Fruit fly (Drosophila melanogaster) whole organism, embryonic: ENCODE measurements around the gene CG31548.
A peak's percentile ranks its signal among the peaks of the same experiment; 100 is the strongest.

Experiments used
- Aef1 ChIP-seq: fragments of 200-800 bp; sonication (Bioruptor generic); IDR thresholded peaks from 3 replicates; pipeline ENCODE4 v1.3.6; 2022; ENCODE audit warnings: missing biosample characterization, missing genetic modification characterization
- B-H1 ChIP-seq: fragments of 200-800 bp; sonication (Bioruptor generic); IDR thresholded peaks from 3 replicates; pipeline ENCODE4 v1.3.6; 2022; ENCODE audit warnings: missing biosample characterization, missing genetic modification characterization
- Bteb2 ChIP-seq: fragments of 200-800 bp; sonication (Bioruptor generic); optimal IDR thresholded peaks from 2 replicates; lab custom pipeline; 2016; ENCODE audit warnings: missing biosample characterization, missing genetic modification characterization
- CG11560 ChIP-seq: fragments of 200-800 bp; sonication (Bioruptor generic); IDR thresholded peaks from 3 replicates; pipeline ENCODE4 v1.3.6; 2022; ENCODE audit warnings: missing biosample characterization, missing genetic modification characterization
- CG13624 ChIP-seq: fragments of 200-800 bp; sonication (Bioruptor generic); optimal IDR thresholded peaks from 2 replicates; lab custom pipeline; 2016; ENCODE audit warnings: missing biosample characterization, missing genetic modification characterization
- CG15073 ChIP-seq: fragments of 200-800 bp; sonication (Bioruptor generic); optimal IDR thresholded peaks from 2 replicates; lab custom pipeline; 2016; ENCODE audit warnings: missing biosample characterization, missing genetic modification characterization
- CG17829 ChIP-seq: fragments of 200-800 bp; optimal IDR thresholded peaks from 2 replicates; lab custom pipeline; 2019; ENCODE audit warnings: missing biosample characterization, mild to moderate bottlenecking, missing genetic modification characterization, moderate library complexity
- CG1832 ChIP-seq: fragments of 200-800 bp; sonication (Bioruptor generic); optimal IDR thresholded peaks from 2 replicates; lab custom pipeline; 2017; ENCODE audit warnings: missing biosample characterization, mild to moderate bottlenecking, missing genetic modification characterization, inconsistent platforms
- CG2199 ChIP-seq: fragments of 200-800 bp; sonication (Bioruptor generic); IDR thresholded peaks from 3 replicates; pipeline ENCODE4 v1.3.6; 2022; ENCODE audit warnings: missing biosample characterization, missing genetic modification characterization
- CG2202 ChIP-seq: fragments of 200-800 bp; sonication (Bioruptor generic); optimal IDR thresholded peaks from 2 replicates; lab custom pipeline; 2018; ENCODE audit warnings: missing biosample characterization, mild to moderate bottlenecking, missing genetic modification characterization
- CG3407 ChIP-seq: fragments of 200-800 bp; sonication (Bioruptor generic); optimal IDR thresholded peaks from 2 replicates; lab custom pipeline; 2018; ENCODE audit warnings: missing biosample characterization, mild to moderate bottlenecking, missing genetic modification characterization
- CG6654 ChIP-seq: fragments of 200-800 bp; sonication (Bioruptor generic); optimal IDR thresholded peaks from 2 replicates; lab custom pipeline; 2017; ENCODE audit warnings: missing biosample characterization, mild to moderate bottlenecking, missing genetic modification characterization
- CG6689 ChIP-seq: fragments of 200-800 bp; sonication (Bioruptor generic); IDR thresholded peaks from 2 replicates; pipeline ENCODE4 v1.3.6; 2022; ENCODE audit warnings: missing biosample characterization, missing genetic modification characterization
- CG7928 ChIP-seq: fragments of 200-800 bp; sonication (Bioruptor generic); optimal IDR thresholded peaks from 2 replicates; lab custom pipeline; 2017; ENCODE audit warnings: missing biosample characterization, mild to moderate bottlenecking, missing genetic modification characterization
- CG8359 ChIP-seq: fragments of 200-800 bp; sonication (Bioruptor generic); optimal IDR thresholded peaks from 2 replicates; lab custom pipeline; 2017; ENCODE audit warnings: missing biosample characterization, mild to moderate bottlenecking, missing genetic modification characterization, borderline replicate concordance
- CG8388 ChIP-seq: fragments of 200-800 bp; sonication (Bioruptor generic); optimal IDR thresholded peaks from 2 replicates; lab custom pipeline; 2019; ENCODE audit warnings: missing biosample characterization, mild to moderate bottlenecking, missing genetic modification characterization, moderate library complexity
- CG8944 ChIP-seq: fragments of 200-800 bp; sonication (Bioruptor generic); optimal IDR thresholded peaks from 3 replicates; lab custom pipeline; 2016; ENCODE audit warnings: missing biosample characterization, missing genetic modification characterization
- D ChIP-seq, 2 experiments: fragments of 200-800 bp in 1 of 2; fragments of >200 bp in 1 of 2; sonication (Bioruptor generic) in 1 of 2; optimal IDR thresholded peaks; 2 replicates in 1 of 2; 3 replicates in 1 of 2; lab custom pipeline; 2017; ENCODE audit warnings: mild to moderate bottlenecking in 1 of 2, missing biosample characterization in 1 of 2, missing genetic modification characterization in 1 of 2, missing genetic modification reagents in 1 of 2
- Dip3 ChIP-seq: fragments of 200-800 bp; sonication (Bioruptor generic); optimal IDR thresholded peaks from 3 replicates; lab custom pipeline; 2016; ENCODE audit warnings: missing biosample characterization, missing genetic modification characterization
- Doc3 ChIP-seq: fragments of 200-800 bp; sonication (Bioruptor generic); IDR thresholded peaks from 3 replicates; pipeline ENCODE4 v1.3.6; 2022; ENCODE audit warnings: missing biosample characterization, missing genetic modification characterization; ENCODE audit not compliant: partially characterized antibody
- Ets65A ChIP-seq: fragments of 200-800 bp; sonication (Bioruptor generic); peaks from one replicate; lab custom pipeline; 2016; ENCODE audit warnings: missing biosample characterization, missing genetic modification characterization
- Fer1 ChIP-seq: fragments of 200-800 bp; sonication (Bioruptor generic); optimal IDR thresholded peaks from 2 replicates; lab custom pipeline; 2017; ENCODE audit warnings: missing biosample characterization, mild to moderate bottlenecking, missing genetic modification characterization
- HHEX ChIP-seq: fragments of 200-800 bp; sonication (Bioruptor generic); optimal IDR thresholded peaks from 3 replicates; lab custom pipeline; 2017; ENCODE audit warnings: missing biosample characterization, mild to moderate bottlenecking, missing genetic modification characterization, missing genetic modification reagents
- Hmr ChIP-seq: fragments of 200-800 bp; sonication (Bioruptor generic); optimal IDR thresholded peaks from 3 replicates; lab custom pipeline; 2017; ENCODE audit warnings: mild to moderate bottlenecking, missing biosample characterization, missing genetic modification reagents, missing genetic modification characterization
- MBD-R2 ChIP-seq: fragments of 200-800 bp; sonication (Bioruptor generic); IDR thresholded peaks from 2 replicates; pipeline ENCODE4 v1.3.6; 2022; ENCODE audit warnings: missing biosample characterization, missing genetic modification characterization
- MESR4 ChIP-seq: fragments of 200-800 bp; sonication (Bioruptor generic); optimal IDR thresholded peaks from 2 replicates; lab custom pipeline; 2018; ENCODE audit warnings: missing biosample characterization, mild to moderate bottlenecking, missing genetic modification characterization, moderate library complexity
- Mes4 ChIP-seq: fragments of 200-800 bp; sonication (Bioruptor generic); optimal IDR thresholded peaks from 2 replicates; lab custom pipeline; 2016; ENCODE audit warnings: missing biosample characterization, missing genetic modification characterization
- Trl ChIP-seq, 3 experiments: fragments of >200 bp in 2 of 3; fragments of 200-800 bp in 1 of 3; sonication (Bioruptor generic) in 1 of 3; optimal IDR thresholded peaks; 2 replicates in 1 of 3; 3 replicates in 2 of 3; lab custom pipeline; 2016 to 2017; ENCODE audit warnings: missing biosample characterization in 1 of 3, missing genetic modification characterization in 1 of 3
- Vsx1 ChIP-seq: fragments of 200-800 bp; sonication (Bioruptor generic); optimal IDR thresholded peaks from 2 replicates; lab custom pipeline; 2017; ENCODE audit warnings: missing biosample characterization, mild to moderate bottlenecking, missing genetic modification characterization, missing genetic modification reagents
- YL-1 ChIP-seq: fragments of 200-800 bp; sonication (Bioruptor generic); optimal IDR thresholded peaks from 3 replicates; lab custom pipeline; 2017; ENCODE audit warnings: missing biosample characterization, mild to moderate bottlenecking, missing genetic modification characterization
- cg ChIP-seq: fragments of 200-800 bp; sonication (Bioruptor generic); optimal IDR thresholded peaks from 3 replicates; lab custom pipeline; 2019; ENCODE audit warnings: missing biosample characterization, mild to moderate bottlenecking, missing genetic modification characterization, moderate library complexity
- chm ChIP-seq: fragments of 200-800 bp; sonication (Bioruptor generic); IDR thresholded peaks from 2 replicates; pipeline ENCODE4 v1.3.6; 2022; ENCODE audit warnings: missing biosample characterization, missing genetic modification characterization
- crol ChIP-seq: fragments of 200-800 bp; sonication (Bioruptor generic); IDR thresholded peaks from 2 replicates; pipeline ENCODE4 v1.3.6; 2022; ENCODE audit warnings: missing biosample characterization, missing genetic modification characterization
- exex ChIP-seq: fragments of 200-800 bp; sonication (Bioruptor generic); optimal IDR thresholded peaks from 4 replicates; lab custom pipeline; 2018; ENCODE audit warnings: missing biosample characterization, mild to moderate bottlenecking, missing genetic modification characterization, moderate library complexity
- gt ChIP-seq: fragments of 200-800 bp; sonication (Bioruptor generic); IDR thresholded peaks from 2 replicates; pipeline ENCODE4 v1.3.6; 2022; ENCODE audit warnings: missing biosample characterization, missing genetic modification characterization
- klu ChIP-seq: fragments of 200-800 bp; sonication (Bioruptor generic); IDR thresholded peaks from 2 replicates; pipeline ENCODE4 v1.3.6; 2022; ENCODE audit warnings: missing biosample characterization, missing genetic modification characterization
- lmd ChIP-seq: fragments of 200-800 bp; sonication (Bioruptor generic); IDR thresholded peaks from 2 replicates; pipeline ENCODE4 v1.3.6; 2022; ENCODE audit warnings: missing biosample characterization, missing genetic modification characterization
- mirr ChIP-seq: fragments of 200-800 bp; sonication (Bioruptor generic); optimal IDR thresholded peaks from 3 replicates; lab custom pipeline; 2018; ENCODE audit warnings: missing biosample characterization, mild to moderate bottlenecking, missing genetic modification characterization
- prd ChIP-seq, 3 experiments: fragments of >200 bp in 2 of 3; fragments of 200-800 bp in 1 of 3; sonication (Bioruptor generic) in 1 of 3; optimal IDR thresholded peaks in 2 of 3; IDR thresholded peaks in 1 of 3; 2 replicates in 2 of 3; 3 replicates in 1 of 3; pipeline versions ENCODE4 v1.3.6 to Lab custom; 2017 to 2022; ENCODE audit warnings: missing biosample characterization in 1 of 3, missing genetic modification characterization in 1 of 3
- pros ChIP-seq: fragments of 200-800 bp; sonication (Bioruptor generic); optimal IDR thresholded peaks from 3 replicates; lab custom pipeline; 2019; ENCODE audit warnings: missing biosample characterization, mild to moderate bottlenecking, missing genetic modification characterization, moderate library complexity
- sd ChIP-seq: fragments of 200-800 bp; sonication (Bioruptor generic); optimal IDR thresholded peaks from 3 replicates; lab custom pipeline; 2018; ENCODE audit warnings: missing biosample characterization, mild to moderate bottlenecking, missing genetic modification characterization, moderate library complexity
- slou ChIP-seq: fragments of 200-800 bp; sonication (Bioruptor generic); optimal IDR thresholded peaks from 3 replicates; lab custom pipeline; 2016; ENCODE audit warnings: missing biosample characterization, missing genetic modification characterization
- sug ChIP-seq: fragments of 200-800 bp; optimal IDR thresholded peaks from 2 replicates; lab custom pipeline; 2019; ENCODE audit warnings: missing biosample characterization, mild to moderate bottlenecking, missing genetic modification characterization, moderate library complexity
- trh ChIP-seq: fragments of 200-800 bp; sonication (Bioruptor generic); optimal IDR thresholded peaks from 2 replicates; lab custom pipeline; 2016; ENCODE audit warnings: missing biosample characterization, missing genetic modification characterization
- wor ChIP-seq: fragments of 200-800 bp; sonication (Bioruptor generic); IDR thresholded peaks from 2 replicates; pipeline ENCODE4 v1.3.6; 2022; ENCODE audit warnings: missing biosample characterization, missing genetic modification characterization
- z ChIP-seq: fragments of 200-800 bp; sonication (Bioruptor generic); IDR thresholded peaks from 3 replicates; pipeline ENCODE4 v1.3.6; 2022; ENCODE audit warnings: missing biosample characterization, missing genetic modification characterization

Gene CG31548

dm6 chr3R:5669740-5670659 is 33.3 kb upstream of the CG31548 start (continued):
- TF ChIP-seq exex (tag; lab: Kevin White, UChicago) (peak; percentile 25), Aef1 (peak; percentile 8; the same call in 2 of the 3 replicates), wor (GFP tag; lab: Robert Waterston, UW) (no peak), mirr (GFP tag; lab: Kevin White, UChicago) (peak; percentile 36), cg (peak; percentile 72), CG17829 (tag; lab: Kevin White, UChicago) (no peak), Dip3 (GFP tag; lab: Kevin White, UChicago) (no peak), YL-1 (GFP tag; lab: Kevin White, UChicago) (peak; percentile 2), CG8359 (GFP tag; lab: Kevin White, UChicago) (no peak), CG8388 (GFP tag; lab: Kevin White, UChicago) (peak; percentile 13), Doc3 (no peak), Ets65A (peak; percentile 43), z (GFP tag; lab: Robert Waterston, UW) (no peak), CG7928 (GFP tag; lab: Kevin White, UChicago) (no peak), pros (peak; percentile 30), sd (tag; lab: Kevin White, UChicago) (no peak), CG13624 (GFP tag; lab: Kevin White, UChicago) (peak; percentile 21), MESR4 (GFP tag; lab: Kevin White, UChicago) (peak; percentile 58), Trl (optimal IDR thresholded peaks at IDR 0.05; lab: Kevin White, UChicago) (peak in 1 of 2 experiments; percentile 85), Trl (GFP tag; optimal IDR thresholded peaks at IDR 0.05; lab: Kevin White, UChicago) (no peak), chm (no peak), HHEX (GFP tag; lab: Kevin White, UChicago) (no peak), prd (optimal IDR thresholded peaks at IDR 0.05; lab: Kevin White, UChicago) (no peak), prd (GFP tag; IDR thresholded peaks at IDR 0.05; lab: Robert Waterston, UW) (no peak), trh (no peak), slou (GFP tag; lab: Kevin White, UChicago) (no peak), lmd (GFP tag; lab: Robert Waterston, UW) (no peak), CG15073 (GFP tag; lab: Kevin White, UChicago) (no peak), sug (tag; lab: Kevin White, UChicago) (peak; percentile 14), Bteb2 (GFP tag; lab: Kevin White, UChicago) (no peak)

dm6 chr3R:5668928-5669739 is 32.5 kb upstream of the CG31548 start, which contains the start of the genes Xe7 and Atg17:
Gene Xe7, minus strand, starts transcription at chr3R:5669334.
Gene Atg17, plus strand, starts transcription at chr3R:5669713.
- peak; percentile 61 for TF ChIP-seq Mes4 (GFP tag; lab: Kevin White, UChicago)
- TF ChIP-seq CG3407 (GFP tag; lab: Kevin White, UChicago), result peak; percentile 79
- peak; percentile 73 for TF ChIP-seq MBD-R2 (GFP tag; lab: Robert Waterston, UW)
- TF ChIP-seq crol (GFP tag; lab: Robert Waterston, UW), result peak; percentile 99
- TF ChIP-seq Fer1, result peak; percentile 83
- TF ChIP-seq CG8944 (GFP tag; lab: Kevin White, UChicago), result peak; percentile 92
- TF ChIP-seq B-H1 (GFP tag; lab: Robert Waterston, UW), result peak; percentile 87
- peak; percentile 72 for TF ChIP-seq CG6654 (GFP tag; lab: Kevin White, UChicago)
- no peak for TF ChIP-seq CG1832 (GFP tag; lab: Kevin White, UChicago)
- TF ChIP-seq CG6689, result peak; percentile 98
- TF ChIP-seq Vsx1 (GFP tag; lab: Kevin White, UChicago), result no peak
- no peak for TF ChIP-seq CG2199 (GFP tag; lab: Robert Waterston, UW)
- peak; percentile 94 for TF ChIP-seq klu (GFP tag; lab: Robert Waterston, UW)
- peak; percentile 67 for TF ChIP-seq CG2202 (tag; lab: Kevin White, UChicago)
- TF ChIP-seq Hmr, result peak; percentile 93
- no peak for TF ChIP-seq D (optimal IDR thresholded peaks at IDR 0.05; lab: Kevin White, UChicago)
- peak; percentile 80 for TF ChIP-seq D (GFP tag; optimal IDR thresholded peaks at IDR 0.05; lab: Kevin White, UChicago)
- peak; percentile 78 for TF ChIP-seq gt (GFP tag; lab: Robert Waterston, UW)
- peak; percentile 89 for TF ChIP-seq CG11560 (tag; lab: Robert Waterston, UW)
